Worm (Caenorhabditis elegans): ENCODE data around the gene C28D4.8.
A peak's percentile ranks its signal among the peaks of the same experiment; 100 is the strongest.

DNA sequence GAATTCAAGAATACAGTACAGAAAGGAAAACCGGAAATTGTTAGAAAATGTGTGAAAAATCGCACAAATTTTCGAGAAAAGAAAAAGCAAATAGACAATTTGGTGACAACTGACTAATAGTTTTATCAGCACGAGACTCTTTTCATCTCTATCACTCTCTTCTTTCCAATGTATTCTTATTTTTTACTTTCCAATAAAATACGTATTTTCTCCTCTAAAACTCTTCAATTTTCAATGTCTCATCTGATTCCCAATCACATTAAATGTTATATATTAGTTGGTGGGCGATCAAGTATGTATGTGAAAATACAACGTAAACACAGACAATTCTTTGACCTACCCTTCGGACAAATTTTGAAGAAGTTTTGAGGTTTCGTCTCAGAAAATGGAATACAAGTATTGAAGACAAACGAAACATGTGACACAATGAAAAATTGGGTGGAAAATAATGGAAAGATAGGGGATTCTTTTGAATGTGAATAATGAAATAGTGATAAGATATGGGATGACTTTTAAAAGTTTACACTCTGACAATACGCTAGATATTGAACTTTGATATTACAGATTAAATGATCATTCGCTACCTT lies 10.9 kb downstream of the C28D4.8 start, which contains the start of gene cka-1:
- no peak for TF ChIP-seq ceh-14 (tag; optimal IDR thresholded peaks at IDR 0.05)
- TF ChIP-seq ceh-34 (tag; optimal IDR thresholded peaks at IDR 0.05), result no peak
- TF ChIP-seq ceh-6 (GFP tag; optimal IDR thresholded peaks at IDR 0.05), result no peak
- no peak for TF ChIP-seq pha-4 (tag; optimal IDR thresholded peaks at IDR 0.05)
- TF ChIP-seq hlh-15 (tag; optimal IDR thresholded peaks at IDR 0.05), result no peak
- TF ChIP-seq C08G9.2 (tag; optimal IDR thresholded peaks at IDR 0.05), result no peak
- no peak for TF ChIP-seq tbx-2 (tag; optimal IDR thresholded peaks at IDR 0.05)
- TF ChIP-seq ama-1 (optimal IDR thresholded peaks at IDR 0.05), result no peak
- no peak for TF ChIP-seq C38D4.7 (GFP tag; optimal IDR thresholded peaks at IDR 0.05)
- peak; percentile 31 for TF ChIP-seq elt-2 (tag; optimal IDR thresholded peaks at IDR 0.05)
- TF ChIP-seq npax-4 (tag; optimal IDR thresholded peaks at IDR 0.05), result no peak
- no peak for TF ChIP-seq Y22D7AL.16 (tag; optimal IDR thresholded peaks at IDR 0.05)
- TF ChIP-seq ref-2 (tag; optimal IDR thresholded peaks at IDR 0.05), result no peak
- no peak for TF ChIP-seq fkh-10 (GFP tag; optimal IDR thresholded peaks at IDR 0.05)
